Worm (Caenorhabditis elegans) whole organism, mixed stage, embryonic: ENCODE data around the gene F28B1.9.

ENCODE experiments used
- M03D4.4 ChIP-seq: sonication (generic microtip); optimal IDR thresholded peaks from 2 replicates; lab custom pipeline; 2017; ENCODE audit warnings: mild to moderate bottlenecking, missing genetic modification characterization, missing compliant biosample characterization
- bed-3 ChIP-seq: fragments of 200-800 bp; sonication (Bioruptor generic); optimal IDR thresholded peaks from 3 replicates; lab custom pipeline; 2018; ENCODE audit warnings: mild to moderate bottlenecking, missing genetic modification characterization, moderate library complexity, missing compliant biosample characterization
- ceh-39 ChIP-seq: fragments of 150-350 bp; optimal IDR thresholded peaks from 2 replicates; lab custom pipeline; 2014; ENCODE audit warnings: missing biosample characterization, missing genetic modification characterization
- ceh-43 ChIP-seq: fragments of 200-800 bp; sonication (Bioruptor generic); optimal IDR thresholded peaks from 2 replicates; lab custom pipeline; 2018; ENCODE audit warnings: mild to moderate bottlenecking, missing genetic modification characterization, moderate library complexity, missing compliant biosample characterization
- ceh-83 ChIP-seq: fragments of 200-800 bp; sonication (Bioruptor generic); optimal IDR thresholded peaks from 2 replicates; lab custom pipeline; 2018; ENCODE audit warnings: mild to moderate bottlenecking, missing genetic modification characterization, missing compliant biosample characterization
- ces-1 ChIP-seq: fragments of 150-350 bp; optimal IDR thresholded peaks from 2 replicates; lab custom pipeline; 2014; ENCODE audit warnings: missing biosample characterization, missing genetic modification reagents, missing genetic modification characterization
- cnd-1 ChIP-seq: fragments of 200-800 bp; sonication (Bioruptor generic); optimal IDR thresholded peaks from 2 replicates; lab custom pipeline; 2018; ENCODE audit warnings: mild to moderate bottlenecking, missing genetic modification characterization, missing compliant biosample characterization
- drap-1 ChIP-seq: fragments of 200-800 bp; sonication (Bioruptor generic); optimal IDR thresholded peaks from 3 replicates; lab custom pipeline; 2018; ENCODE audit warnings: mild to moderate bottlenecking, missing genetic modification characterization, missing compliant biosample characterization
- elt-1 ChIP-seq: sonication (generic microtip); optimal IDR thresholded peaks from 2 replicates; lab custom pipeline; 2017; ENCODE audit warnings: missing genetic modification characterization, mild to moderate bottlenecking, missing compliant biosample characterization, antibody characterized with exemption, moderate library complexity, borderline replicate concordance; ENCODE audit not compliant: insufficient read depth
- elt-3 ChIP-seq: fragments of 150-350 bp; optimal IDR thresholded peaks from 2 replicates; lab custom pipeline; 2014; ENCODE audit warnings: missing biosample characterization, missing genetic modification characterization
- flh-1 ChIP-seq: fragments of 200-800 bp; sonication (Bioruptor generic); optimal IDR thresholded peaks from 2 replicates; lab custom pipeline; 2018; ENCODE audit warnings: mild to moderate bottlenecking, missing genetic modification characterization, moderate library complexity, missing compliant biosample characterization
- ham-2 ChIP-seq: fragments of 200-800 bp; sonication (Bioruptor generic); optimal IDR thresholded peaks from 2 replicates; lab custom pipeline; 2018; ENCODE audit warnings: mild to moderate bottlenecking, missing genetic modification characterization, missing compliant biosample characterization
- hlh-1 ChIP-seq: fragments of 150-350 bp; optimal IDR thresholded peaks from 2 replicates; lab custom pipeline; 2014; ENCODE audit warnings: missing biosample characterization, missing genetic modification reagents, missing genetic modification characterization
- lin-13 ChIP-seq: fragments of 150-350 bp; optimal IDR thresholded peaks from 2 replicates; lab custom pipeline; 2014; ENCODE audit warnings: missing biosample characterization, missing genetic modification characterization
- lsy-2 ChIP-seq: fragments of 150-350 bp; optimal IDR thresholded peaks from 2 replicates; lab custom pipeline; 2014; ENCODE audit warnings: missing biosample characterization, missing genetic modification characterization
- mab-5 ChIP-seq: fragments of 150-350 bp; optimal IDR thresholded peaks from 2 replicates; lab custom pipeline; 2014; ENCODE audit warnings: missing biosample characterization, missing genetic modification characterization
- mep-1 ChIP-seq: fragments of 150-350 bp; optimal IDR thresholded peaks from 2 replicates; lab custom pipeline; 2017; ENCODE audit warnings: missing biosample characterization, missing genetic modification reagents, missing genetic modification characterization, inconsistent platforms
- mls-2 ChIP-seq: sonication (generic microtip); optimal IDR thresholded peaks from 2 replicates; lab custom pipeline; 2016; ENCODE audit warnings: mild to moderate bottlenecking, missing genetic modification characterization, moderate library complexity, missing compliant biosample characterization
- nhr-12 ChIP-seq: fragments of 150-350 bp; optimal IDR thresholded peaks from 2 replicates; lab custom pipeline; 2014; ENCODE audit warnings: missing biosample characterization, missing genetic modification characterization
- nhr-2 ChIP-seq: fragments of 150-350 bp; optimal IDR thresholded peaks from 2 replicates; lab custom pipeline; 2014; ENCODE audit warnings: missing biosample characterization, missing genetic modification characterization
- nhr-28 ChIP-seq: fragments of 150-350 bp; optimal IDR thresholded peaks from 2 replicates; lab custom pipeline; 2014; ENCODE audit warnings: missing biosample characterization, missing genetic modification characterization
- nhr-76 ChIP-seq: sonication (generic microtip); optimal IDR thresholded peaks from 2 replicates; lab custom pipeline; 2017; ENCODE audit warnings: missing biosample characterization, missing genetic modification characterization
- pha-4 ChIP-seq: fragments of 150-350 bp; optimal IDR thresholded peaks from 2 replicates; lab custom pipeline; 2018; ENCODE audit warnings: missing biosample characterization, missing genetic modification reagents, missing genetic modification characterization
- sem-2 ChIP-seq: fragments of 200-800 bp; sonication (Bioruptor generic); optimal IDR thresholded peaks from 2 replicates; lab custom pipeline; 2018; ENCODE audit warnings: mild to moderate bottlenecking, missing genetic modification characterization, missing compliant biosample characterization
- snpc-4 ChIP-seq: fragments of 150-350 bp; optimal IDR thresholded peaks from 2 replicates; lab custom pipeline; 2014; ENCODE audit warnings: missing biosample characterization, missing genetic modification characterization
- sptf-1 ChIP-seq: sonication (generic microtip); optimal IDR thresholded peaks from 2 replicates; lab custom pipeline; 2017; ENCODE audit warnings: mild to moderate bottlenecking, missing genetic modification characterization, moderate library complexity, missing compliant biosample characterization
- tbx-8 ChIP-seq: fragments of 200-800 bp; sonication (Bioruptor generic); optimal IDR thresholded peaks from 2 replicates; lab custom pipeline; 2018; ENCODE audit warnings: mild to moderate bottlenecking, missing genetic modification characterization, moderate library complexity, missing compliant biosample characterization
- unc-39 ChIP-seq: fragments of 150-350 bp; optimal IDR thresholded peaks from 2 replicates; lab custom pipeline; 2014; ENCODE audit warnings: missing biosample characterization, missing genetic modification characterization
- unc-62 ChIP-seq: fragments of 150-350 bp; optimal IDR thresholded peaks from 2 replicates; lab custom pipeline; 2014; ENCODE audit warnings: missing biosample characterization, missing genetic modification reagents, missing genetic modification characterization
- zip-8 ChIP-seq: fragments of 150-350 bp; optimal IDR thresholded peaks from 2 replicates; lab custom pipeline; 2014; ENCODE audit warnings: missing biosample characterization, missing genetic modification characterization
- ztf-11 ChIP-seq: fragments of 150-350 bp; optimal IDR thresholded peaks from 2 replicates; lab custom pipeline; 2014; ENCODE audit warnings: missing biosample characterization, missing genetic modification characterization

Gene F28B1.9

ce11 chrV:17059987-17060386 is 1.7 kb upstream of the F28B1.9 start, which contains the start of gene sri-66:
Gene sri-66, plus strand, starts transcription at chrV:17060287.
- TF ChIP-seq M03D4.4 (no peak), tbx-8 (GFP tag; lab: Kevin White, UChicago) (no peak), nhr-28 (tag; lab: Kevin White, UChicago) (no peak), mls-2 (no peak), bed-3 (GFP tag; lab: Kevin White, UChicago) (no peak), nhr-2 (tag; lab: Kevin White, UChicago) (no peak), mep-1 (tag; lab: Kevin White, UChicago) (no peak), mab-5 (tag; lab: Kevin White, UChicago) (no peak)

ce11 chrV:17064676-17065075 is 3.0 kb downstream of the F28B1.9 start, which contains the start of gene srh-255:
Gene srh-255, plus strand, starts transcription at chrV:17064976.
- TF ChIP-seq ceh-39 (tag; lab: Kevin White, UChicago) (no peak), hlh-1 (tag; lab: Kevin White, UChicago) (no peak), ham-2 (GFP tag; lab: Kevin White, UChicago) (no peak), snpc-4 (tag; lab: Kevin White, UChicago) (no peak), lsy-2 (tag; lab: Kevin White, UChicago) (no peak), nhr-12 (tag; lab: Kevin White, UChicago) (no peak), ceh-43 (no peak), M03D4.4 (no peak), ztf-11 (tag; lab: Kevin White, UChicago) (no peak), mep-1 (tag; lab: Kevin White, UChicago) (no peak), lin-13 (tag; lab: Kevin White, UChicago) (no peak), drap-1 (GFP tag; lab: Kevin White, UChicago) (no peak), ces-1 (GFP tag; lab: Kevin White, UChicago) (no peak), pha-4 (tag; lab: Kevin White, UChicago) (no peak)
- TF ChIP-seq, all 35 proteins: peak for 0

ce11 chrV:17066634-17067033 is 4.9 kb downstream of the F28B1.9 start:
- TF ChIP-seq elt-1 (tag; lab: Kevin White, UChicago) = no peak
- no peak for TF ChIP-seq nhr-76
- no peak for TF ChIP-seq unc-62 (GFP tag; lab: Kevin White, UChicago)
- no peak for TF ChIP-seq unc-39 (tag; lab: Kevin White, UChicago)
- TF ChIP-seq drap-1 (GFP tag; lab: Kevin White, UChicago) = no peak

- TF ChIP-seq sptf-1 (tag; lab: Kevin White, UChicago) (no peak), lsy-2 (tag; lab: Kevin White, UChicago) (no peak), snpc-4 (tag; lab: Kevin White, UChicago) (no peak), elt-3 (tag; lab: Kevin White, UChicago) (no peak), ceh-39 (tag; lab: Kevin White, UChicago) (no peak), bed-3 (GFP tag; lab: Kevin White, UChicago) (no peak), unc-39 (tag; lab: Kevin White, UChicago) (no peak), flh-1 (no peak), mab-5 (tag; lab: Kevin White, UChicago) (no peak)
These were observed 7.2 kb downstream of the F28B1.9 start, which contains the start of gene T05E12.8 for ce11 chrV:17068839-17069238. Gene T05E12.8, plus strand, starts transcription at chrV:17069139.

DNA sequence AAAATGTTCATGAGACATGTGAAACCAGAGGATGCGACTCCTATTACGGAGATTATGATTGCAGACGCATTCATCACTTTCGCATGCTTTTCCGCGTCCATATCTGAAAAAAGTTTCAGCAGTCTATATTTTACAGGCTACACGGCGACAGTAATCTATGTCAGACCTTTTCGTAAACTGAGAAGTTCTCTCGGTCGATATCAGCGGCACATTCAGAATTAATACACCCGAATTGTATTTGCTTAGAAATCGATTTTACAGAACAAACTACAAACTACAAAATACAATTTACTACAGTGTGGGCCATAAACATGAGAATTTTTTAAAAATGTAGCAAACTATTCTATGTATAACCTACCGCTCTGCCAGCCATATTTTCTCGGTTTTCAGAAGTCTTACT is 9.9 kb downstream of the F28B1.9 start, which contains the start of gene srbc-14:
srbc-14 (minus strand) TSS at position 101 of the 400 bp plus-strand sequence.
- TF ChIP-seq zip-8 (tag; lab: Kevin White, UChicago) = no peak
- no peak for TF ChIP-seq nhr-12 (tag; lab: Kevin White, UChicago)
- no peak for TF ChIP-seq drap-1 (GFP tag; lab: Kevin White, UChicago)
- no peak for TF ChIP-seq elt-3 (tag; lab: Kevin White, UChicago)
- no peak for TF ChIP-seq M03D4.4
- TF ChIP-seq ceh-43 = no peak
- no peak for TF ChIP-seq nhr-76
- TF ChIP-seq nhr-2 (tag; lab: Kevin White, UChicago) = no peak
- TF ChIP-seq ham-2 (GFP tag; lab: Kevin White, UChicago) = no peak
- no peak for TF ChIP-seq cnd-1
- no peak for TF ChIP-seq flh-1
- no peak for TF ChIP-seq sem-2
- TF ChIP-seq hlh-1 (tag; lab: Kevin White, UChicago) = no peak
- TF ChIP-seq pha-4 (tag; lab: Kevin White, UChicago) = no peak
- no peak for TF ChIP-seq bed-3 (GFP tag; lab: Kevin White, UChicago)
- TF ChIP-seq ceh-83 = no peak
- TF ChIP-seq, all 35 proteins: peak for 0
